Comparison of ENCODE assay signal across 5 worm cellular contexts in genomic region chrIV:8152688-8153087, ce11.
TF ChIP-seq lines count a peak whose summit lies in the region.

No protein-coding gene starts in this region.

TF ChIP-seq in whole organism, L1 larva, 84 proteins besides CTCF, POLR2A, EP300 and RAD21:
- no peak for TF ChIP-seq irx-1 (tag; optimal IDR thresholded peaks at IDR 0.05; lab: Kevin White, UChicago)
- TF ChIP-seq elt-2 (tag; optimal IDR thresholded peaks at IDR 0.05; lab: Kevin White, UChicago) = peak; percentile 37
- no peak for TF ChIP-seq dsc-1 (tag; optimal IDR thresholded peaks at IDR 0.05; lab: Kevin White, UChicago)

TF ChIP-seq in whole organism, L2 larva, 48 proteins besides CTCF, POLR2A, EP300 and RAD21:
- TF ChIP-seq nhr-25 (tag; optimal IDR thresholded peaks at IDR 0.05; lab: Kevin White, UChicago) (no peak), fos-1 (tag; optimal IDR thresholded peaks at IDR 0.05; lab: Kevin White, UChicago) (peak; percentile 56)

TF ChIP-seq in whole organism, L3 larva, 47 proteins besides CTCF, POLR2A, EP300 and RAD21:
- TF ChIP-seq jun-1 (tag; optimal IDR thresholded peaks at IDR 0.05; lab: Kevin White, UChicago) (no peak), ama-1 (optimal IDR thresholded peaks at IDR 0.05; lab: Kevin White, UChicago) (no peak), unc-62 (GFP tag; optimal IDR thresholded peaks at IDR 0.05; lab: Kevin White, UChicago) (no peak), pqm-1 (tag; optimal IDR thresholded peaks at IDR 0.05; lab: Kevin White, UChicago) (peak; percentile 57), fos-1 (tag; optimal IDR thresholded peaks at IDR 0.05; lab: Kevin White, UChicago) (no peak), nhr-43 (tag; optimal IDR thresholded peaks at IDR 0.05; lab: Kevin White, UChicago; ENCODE audit: poor library complexity, severe bottlenecking) (no peak), nhr-23 (tag; optimal IDR thresholded peaks at IDR 0.05; lab: Kevin White, UChicago) (no peak), nhr-76 (tag; optimal IDR thresholded peaks at IDR 0.05; lab: Kevin White, UChicago) (no peak), nhr-25 (tag; optimal IDR thresholded peaks at IDR 0.05; lab: Kevin White, UChicago) (no peak), ceh-9 (tag; optimal IDR thresholded peaks at IDR 0.05; lab: Kevin White, UChicago) (no peak), elt-2 (tag; optimal IDR thresholded peaks at IDR 0.05; lab: Kevin White, UChicago) (peak; percentile 54), R02D3.7 (tag; optimal IDR thresholded peaks at IDR 0.05; lab: Kevin White, UChicago) (no peak), ZK546.5 (tag; optimal IDR thresholded peaks at IDR 0.05; lab: Kevin White, UChicago) (no peak), ceh-82 (tag; optimal IDR thresholded peaks at IDR 0.05; lab: Kevin White, UChicago) (no peak)

TF ChIP-seq in whole organism, L4 larva, 104 proteins besides CTCF, POLR2A, EP300 and RAD21:
- no peak for TF ChIP-seq mxl-3 (GFP tag; optimal IDR thresholded peaks at IDR 0.05; lab: Kevin White, UChicago)
- TF ChIP-seq ceh-82 (tag; optimal IDR thresholded peaks at IDR 0.05; lab: Kevin White, UChicago) = no peak
- no peak for TF ChIP-seq F10B5.3 (tag; optimal IDR thresholded peaks at IDR 0.05; lab: Kevin White, UChicago)
- TF ChIP-seq T20F7.1 (GFP tag; optimal IDR thresholded peaks at IDR 0.05; lab: Kevin White, UChicago) = no peak
- TF ChIP-seq hlh-11 (tag; optimal IDR thresholded peaks at IDR 0.05; lab: Kevin White, UChicago) = peak; percentile 11
- TF ChIP-seq set-16 (GFP tag; IDR thresholded peaks at IDR 0.05; lab: Robert Waterston, UW) = no peak
- peak; percentile 53 for TF ChIP-seq nhr-28 (tag; optimal IDR thresholded peaks at IDR 0.05; lab: Kevin White, UChicago)
- TF ChIP-seq dve-1 (tag; optimal IDR thresholded peaks at IDR 0.05; lab: Kevin White, UChicago; ENCODE audit: insufficient read depth) = peak; percentile 21
- TF ChIP-seq ceh-28 (tag; optimal IDR thresholded peaks at IDR 0.05; lab: Kevin White, UChicago) = no peak
- TF ChIP-seq pqm-1 (tag; optimal IDR thresholded peaks at IDR 0.05; lab: Kevin White, UChicago) = peak; percentile 54
- no peak for TF ChIP-seq mep-1 (tag; optimal IDR thresholded peaks at IDR 0.05; lab: Kevin White, UChicago)
- TF ChIP-seq dmd-6 (GFP tag; IDR thresholded peaks at IDR 0.05; lab: Robert Waterston, UW) = 0 out of 2 replicates have a peak, but pooled peaks have one; percentile 9
- TF ChIP-seq daf-16 (GFP tag; optimal IDR thresholded peaks at IDR 0.05; lab: Kevin White, UChicago) = no peak
- TF ChIP-seq daf-16 (tag; optimal IDR thresholded peaks at IDR 0.05; lab: Kevin White, UChicago) = peak; percentile 49
TF ChIP-seq in whole organism, L4 larva: peak in this region for 6.

TF ChIP-seq in whole organism, young adult, 124 proteins besides CTCF, POLR2A, EP300 and RAD21:
- 0 out of 2 replicates have a peak, but pooled peaks have one; percentile 13 for TF ChIP-seq nfyb-1 (GFP tag; IDR thresholded peaks at IDR 0.05; lab: Robert Waterston, UW)
- TF ChIP-seq egl-44 (GFP tag; IDR thresholded peaks at IDR 0.05; lab: Robert Waterston, UW) = no peak
- no peak for TF ChIP-seq rec-8 (tag; optimal IDR thresholded peaks at IDR 0.05; lab: Kevin White, UChicago)
- peak; percentile 16 for TF ChIP-seq nhr-80 (tag; optimal IDR thresholded peaks at IDR 0.05; lab: Kevin White, UChicago)
TF ChIP-seq in whole organism, young adult: peak in this region for 2.
